Fruit fly (Drosophila melanogaster): Measurements from ENCODE around the gene Cbp80.

DNA sequence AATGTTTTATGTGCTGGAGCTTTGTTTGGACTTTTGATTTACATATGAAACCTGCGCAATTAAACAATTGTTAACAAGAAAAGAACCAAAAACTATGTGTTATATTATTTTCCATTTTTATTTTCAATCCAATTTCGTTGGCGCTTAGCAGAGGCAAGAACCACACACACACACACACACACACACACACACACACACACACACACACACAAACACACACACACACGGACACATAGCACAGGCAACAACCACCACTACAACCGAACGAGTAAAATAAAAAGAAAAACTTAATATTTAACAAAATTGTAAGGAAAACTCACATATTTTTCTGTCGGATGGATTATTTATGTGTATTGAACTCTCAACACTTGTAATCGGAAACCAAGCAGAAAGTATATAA is 49.6 kb downstream of the Cbp80 start:
- TF ChIP-seq sim (GFP tag; IDR thresholded peaks at IDR 0.05) (no peak), HmgD (GFP tag; optimal IDR thresholded peaks at IDR 0.05) (no peak)
